Worm (Caenorhabditis elegans): ENCODE data around the gene med-1.

- TF ChIP-seq cnd-1 (tag; optimal IDR thresholded peaks at IDR 0.05): no peak
- TF ChIP-seq nhr-2 (tag; optimal IDR thresholded peaks at IDR 0.05): no peak
- TF ChIP-seq pha-4 (tag; optimal IDR thresholded peaks at IDR 0.05): no peak
Observed at ce11 chrX:12413941-12414340, 16.5 kb upstream of the med-1 start, which contains the start of gene lin-2.
